Fruit fly (Drosophila melanogaster): ENCODE results near the gene btn.

btn gene

DNA sequence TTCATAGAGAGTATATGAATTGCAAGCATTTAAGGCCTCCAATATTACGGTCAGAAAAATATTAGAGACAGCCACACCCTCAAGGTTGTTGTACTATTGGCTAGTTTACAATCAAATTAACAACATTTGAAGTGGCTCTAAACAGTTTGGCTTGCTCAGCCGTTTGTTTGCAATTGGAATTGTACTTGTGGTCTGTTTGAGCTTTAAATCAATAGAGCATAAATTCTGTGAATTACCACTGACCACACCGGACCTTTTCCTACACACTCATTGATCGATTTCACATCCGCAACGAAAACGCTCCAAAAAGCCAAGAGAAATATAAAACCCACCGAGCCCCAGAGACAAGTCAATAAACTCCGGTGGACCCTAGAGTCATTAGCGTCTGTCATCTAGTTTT lies 12.8 kb downstream of the btn start:
- TF ChIP-seq EcR (GFP tag; optimal IDR thresholded peaks at IDR 0.05) (no peak), D1 (tag; optimal IDR thresholded peaks at IDR 0.05) (no peak), CG17806 (tag; optimal IDR thresholded peaks at IDR 0.05) (no peak), fd96Ca (GFP tag; IDR thresholded peaks at IDR 0.05) (no peak), CG9948 (tag; optimal IDR thresholded peaks at IDR 0.05) (no peak), Ets98B (GFP tag; IDR thresholded peaks at IDR 0.05) (no peak)

DNA sequence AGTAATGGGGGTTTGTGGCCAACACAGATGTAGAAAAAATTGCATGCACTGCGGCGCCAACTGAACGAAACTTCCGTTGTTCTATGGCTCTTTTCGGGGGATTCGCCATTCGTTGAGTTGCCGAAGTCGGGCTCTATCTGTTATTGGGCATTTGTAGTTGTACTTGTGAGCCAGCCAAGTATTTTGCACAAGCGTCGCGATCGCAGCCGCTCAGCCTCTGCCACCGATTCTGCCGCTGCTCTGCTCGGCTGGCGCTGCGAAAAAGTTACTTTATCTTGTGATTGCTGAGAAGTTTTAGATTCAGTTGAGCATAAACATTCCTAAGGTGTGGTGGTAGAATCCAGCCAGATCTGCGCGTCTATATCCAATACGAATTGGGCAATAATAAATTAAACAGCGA lies 16.5 kb downstream of the btn start, which contains the start of gene CG33110:
Gene CG33110, plus strand, starts transcription at position 301 of the 400 bp plus-strand sequence.
- no peak for TF ChIP-seq CG34367 (tag; optimal IDR thresholded peaks at IDR 0.05)
- TF ChIP-seq Snoo (tag; optimal IDR thresholded peaks at IDR 0.05) = no peak
- no peak for TF ChIP-seq fd96Ca (GFP tag; IDR thresholded peaks at IDR 0.05)
- no peak for TF ChIP-seq EcR (GFP tag; optimal IDR thresholded peaks at IDR 0.05)
- peak; percentile 34; the same call in 1 of the 3 replicates for TF ChIP-seq CG4496 (GFP tag; IDR thresholded peaks at IDR 0.05)
- TF ChIP-seq CG32121 (GFP tag; IDR thresholded peaks at IDR 0.05) = no peak
- TF ChIP-seq CG12605 (GFP tag; IDR thresholded peaks at IDR 0.05) = no peak
- TF ChIP-seq CG15710 (tag; optimal IDR thresholded peaks at IDR 0.05) = no peak

DNA sequence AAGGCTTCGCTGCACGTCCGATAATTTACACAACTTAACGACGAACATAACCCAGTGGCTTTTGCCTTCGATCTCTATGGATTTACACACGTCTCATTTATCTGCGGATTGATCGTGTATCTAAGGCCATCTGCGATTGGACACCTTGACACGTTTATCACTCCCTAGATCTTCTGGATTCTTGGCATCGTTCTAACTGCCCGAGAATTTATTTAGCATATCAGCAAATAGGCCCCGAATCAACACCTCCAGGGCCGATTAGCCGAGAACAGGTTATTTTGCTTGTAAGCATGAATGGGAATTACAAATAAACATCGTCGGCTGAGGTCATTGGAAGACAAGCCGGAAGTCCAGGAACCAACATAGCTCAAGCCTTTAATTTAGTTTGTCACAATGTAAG lies 17.9 kb downstream of the btn start:
- no peak for TF ChIP-seq rn (GFP tag; IDR thresholded peaks at IDR 0.05)
- TF ChIP-seq EcR (GFP tag; optimal IDR thresholded peaks at IDR 0.05) = no peak
- TF ChIP-seq Pif1A (GFP tag; optimal IDR thresholded peaks at IDR 0.05) = no peak
- no peak for TF ChIP-seq CG13204 (GFP tag; optimal IDR thresholded peaks at IDR 0.05)
- TF ChIP-seq CG32121 (GFP tag; IDR thresholded peaks at IDR 0.05) = no peak
- TF ChIP-seq Ets98B (GFP tag; IDR thresholded peaks at IDR 0.05) = no peak
- no peak for TF ChIP-seq CG14655 (GFP tag; optimal IDR thresholded peaks at IDR 0.05)
- no peak for TF ChIP-seq CG8301 (tag; optimal IDR thresholded peaks at IDR 0.05)
- no peak for TF ChIP-seq D1 (tag; optimal IDR thresholded peaks at IDR 0.05)
- no peak for TF ChIP-seq CG10348 (GFP tag; IDR thresholded peaks at IDR 0.05)

DNA sequence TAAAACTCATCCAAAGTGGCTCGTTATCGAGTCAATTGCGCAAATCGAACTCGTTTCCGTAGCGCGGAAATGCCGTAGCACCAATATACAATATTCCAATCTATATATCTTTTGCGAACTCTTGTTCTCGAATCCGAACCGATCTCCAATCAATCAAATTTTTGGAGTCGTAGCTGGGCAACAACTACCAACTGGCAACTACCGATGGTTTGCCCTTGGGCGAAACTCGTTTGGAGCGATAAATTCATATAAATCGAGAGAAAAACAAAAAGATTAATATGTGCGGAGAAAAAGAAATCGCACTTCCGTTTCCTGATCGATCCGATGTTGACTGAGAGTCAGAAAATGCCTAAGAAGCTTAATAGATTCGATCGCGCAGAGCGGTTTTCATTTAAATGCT lies 20.7 kb downstream of the btn start:
- TF ChIP-seq CG34367 (tag; optimal IDR thresholded peaks at IDR 0.05) (no peak), rn (GFP tag; IDR thresholded peaks at IDR 0.05) (no peak), CG8159 (tag; optimal IDR thresholded peaks at IDR 0.05) (no peak), D1 (tag; optimal IDR thresholded peaks at IDR 0.05) (no peak), CG15710 (tag; optimal IDR thresholded peaks at IDR 0.05) (no peak), CG32121 (GFP tag; IDR thresholded peaks at IDR 0.05) (no peak), CG4496 (GFP tag; IDR thresholded peaks at IDR 0.05) (no peak), EcR (GFP tag; optimal IDR thresholded peaks at IDR 0.05) (no peak), gl (tag; optimal IDR thresholded peaks at IDR 0.05) (no peak), CG13204 (GFP tag; optimal IDR thresholded peaks at IDR 0.05) (no peak), fd96Ca (GFP tag; IDR thresholded peaks at IDR 0.05) (no peak), CG10348 (GFP tag; IDR thresholded peaks at IDR 0.05) (no peak), CG9948 (tag; optimal IDR thresholded peaks at IDR 0.05) (no peak)

DNA sequence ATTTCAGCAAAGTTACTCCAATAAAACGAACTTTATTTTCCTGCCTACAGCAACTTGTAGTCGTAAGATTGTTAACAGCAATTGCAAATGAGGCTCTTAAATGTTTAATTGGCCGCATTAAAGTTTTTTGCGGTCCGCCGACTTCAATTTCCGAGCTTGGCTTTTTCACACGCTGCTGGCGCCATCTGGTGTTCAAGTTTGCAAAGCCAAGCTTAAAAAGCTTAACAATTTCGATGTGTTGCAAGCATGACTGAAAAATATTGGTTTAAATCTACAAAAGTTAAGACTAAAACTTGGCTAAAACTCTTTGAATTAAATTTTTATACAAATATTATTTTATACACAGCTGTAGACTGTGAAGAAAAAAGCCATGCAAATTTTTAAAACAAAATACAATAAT lies 21.7 kb downstream of the btn start:
- TF ChIP-seq D1 (tag; optimal IDR thresholded peaks at IDR 0.05) = peak; percentile 24
- TF ChIP-seq Ets98B (GFP tag; IDR thresholded peaks at IDR 0.05) = no peak
- TF ChIP-seq CG32121 (GFP tag; IDR thresholded peaks at IDR 0.05) = no peak
- no peak for TF ChIP-seq CG4496 (GFP tag; IDR thresholded peaks at IDR 0.05)
- TF ChIP-seq CG17806 (tag; optimal IDR thresholded peaks at IDR 0.05) = no peak
- TF ChIP-seq CG13204 (GFP tag; optimal IDR thresholded peaks at IDR 0.05) = no peak
- no peak for TF ChIP-seq Pif1A (GFP tag; optimal IDR thresholded peaks at IDR 0.05)
- no peak for TF ChIP-seq rn (GFP tag; IDR thresholded peaks at IDR 0.05)
- no peak for TF ChIP-seq CG15710 (tag; optimal IDR thresholded peaks at IDR 0.05)

DNA sequence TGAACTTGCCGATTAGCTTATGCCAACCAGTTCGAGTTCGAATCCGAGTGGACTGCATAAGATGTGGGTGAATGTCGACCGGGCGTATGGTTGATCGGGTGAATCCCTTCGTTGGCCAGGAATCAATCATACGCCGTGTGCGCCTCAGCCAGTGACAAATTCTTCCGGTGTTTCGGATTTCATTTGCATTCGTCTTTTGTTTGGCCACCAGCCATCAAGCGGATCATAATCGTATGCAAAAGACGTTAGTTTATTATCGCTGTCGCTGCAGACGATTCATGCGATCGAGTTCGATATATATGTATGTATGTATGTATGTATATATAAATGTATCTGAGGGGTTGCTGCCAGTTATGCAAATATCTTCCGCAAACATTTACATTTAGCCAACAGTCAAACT lies 22.3 kb downstream of the btn start:
- TF ChIP-seq gl (tag; optimal IDR thresholded peaks at IDR 0.05) (no peak), CG10348 (GFP tag; IDR thresholded peaks at IDR 0.05) (no peak), Pif1B (GFP tag; optimal IDR thresholded peaks at IDR 0.05) (no peak), CG12605 (GFP tag; IDR thresholded peaks at IDR 0.05) (no peak), CG17806 (tag; optimal IDR thresholded peaks at IDR 0.05) (no peak), CG9948 (tag; optimal IDR thresholded peaks at IDR 0.05) (no peak), CG4496 (GFP tag; IDR thresholded peaks at IDR 0.05) (no peak), CG15710 (tag; optimal IDR thresholded peaks at IDR 0.05) (no peak), Pif1A (GFP tag; optimal IDR thresholded peaks at IDR 0.05) (no peak), CG8159 (tag; optimal IDR thresholded peaks at IDR 0.05) (no peak), EcR (GFP tag; optimal IDR thresholded peaks at IDR 0.05) (no peak), rn (GFP tag; IDR thresholded peaks at IDR 0.05) (no peak), CG8301 (tag; optimal IDR thresholded peaks at IDR 0.05) (no peak), CG32121 (GFP tag; IDR thresholded peaks at IDR 0.05) (no peak), Snoo (tag; optimal IDR thresholded peaks at IDR 0.05) (no peak), CG14655 (GFP tag; optimal IDR thresholded peaks at IDR 0.05) (no peak), D1 (tag; optimal IDR thresholded peaks at IDR 0.05) (no peak), Ets98B (GFP tag; IDR thresholded peaks at IDR 0.05) (no peak), CG34367 (tag; optimal IDR thresholded peaks at IDR 0.05) (no peak), fd96Ca (GFP tag; IDR thresholded peaks at IDR 0.05) (no peak)

DNA sequence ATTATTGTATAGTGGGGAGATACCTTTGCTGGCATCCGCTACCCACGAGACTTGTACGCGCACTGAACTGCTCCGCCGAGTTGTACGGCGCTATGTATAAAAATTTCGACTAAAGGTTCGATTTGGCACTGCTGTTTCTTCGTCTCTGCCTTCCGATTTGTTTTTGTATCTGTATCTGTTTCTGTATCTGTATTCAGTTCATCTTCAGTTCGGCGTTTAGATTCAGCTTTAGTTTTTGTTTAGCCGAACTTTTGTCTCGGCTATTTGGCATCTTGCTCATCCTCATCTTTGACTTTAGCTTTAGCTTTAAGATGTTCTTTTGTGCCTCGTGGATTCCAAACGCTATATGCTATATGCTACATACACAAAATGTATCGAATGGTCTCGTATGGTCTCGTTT lies 23.9 kb downstream of the btn start, which contains the start of gene sit:
Gene sit, minus strand, starts transcription at position 71 of the 400 bp plus-strand sequence.
- no peak for TF ChIP-seq CG8159 (tag; optimal IDR thresholded peaks at IDR 0.05)
- no peak for TF ChIP-seq CG4496 (GFP tag; IDR thresholded peaks at IDR 0.05)
- no peak for TF ChIP-seq fd96Ca (GFP tag; IDR thresholded peaks at IDR 0.05)
- no peak for TF ChIP-seq rn (GFP tag; IDR thresholded peaks at IDR 0.05)
- TF ChIP-seq CG14655 (GFP tag; optimal IDR thresholded peaks at IDR 0.05) = no peak
- TF ChIP-seq Pif1A (GFP tag; optimal IDR thresholded peaks at IDR 0.05) = no peak
- no peak for TF ChIP-seq CG10348 (GFP tag; IDR thresholded peaks at IDR 0.05)
- TF ChIP-seq D1 (tag; optimal IDR thresholded peaks at IDR 0.05) = no peak
- TF ChIP-seq CG9948 (tag; optimal IDR thresholded peaks at IDR 0.05) = no peak
- no peak for TF ChIP-seq CG8301 (tag; optimal IDR thresholded peaks at IDR 0.05)
- no peak for TF ChIP-seq CG12605 (GFP tag; IDR thresholded peaks at IDR 0.05)
- no peak for TF ChIP-seq CG15710 (tag; optimal IDR thresholded peaks at IDR 0.05)
- no peak for TF ChIP-seq CG34367 (tag; optimal IDR thresholded peaks at IDR 0.05)
- no peak for TF ChIP-seq gl (tag; optimal IDR thresholded peaks at IDR 0.05)
- no peak for TF ChIP-seq Pif1B (GFP tag; optimal IDR thresholded peaks at IDR 0.05)

All from whole organism, pupa.